Fruit fly (Drosophila melanogaster) whole organism, prepupa: ENCODE data around the gene mfrn.

Experiments used
- CG10669 ChIP-seq: fragments of 200-800 bp; sonication (Bioruptor generic); optimal IDR thresholded peaks from 3 replicates; lab custom pipeline; 2018; ENCODE audit warnings: missing biosample characterization, mild to moderate bottlenecking, missing genetic modification characterization, moderate library complexity
- CG16779 ChIP-seq: fragments of 200-800 bp; sonication (Bioruptor generic); optimal IDR thresholded peaks from 3 replicates; lab custom pipeline; 2017; ENCODE audit warnings: missing biosample characterization, mild to moderate bottlenecking, missing genetic modification characterization
- CG3032 ChIP-seq: fragments of 200-800 bp; optimal IDR thresholded peaks from 2 replicates; lab custom pipeline; 2019; ENCODE audit warnings: missing biosample characterization, mild to moderate bottlenecking, missing genetic modification characterization, moderate library complexity
- CG6854 ChIP-seq: fragments of 200-800 bp; sonication (Bioruptor generic); optimal IDR thresholded peaks from 2 replicates; lab custom pipeline; 2017; ENCODE audit warnings: missing biosample characterization, mild to moderate bottlenecking, missing genetic modification characterization
- CG9139 ChIP-seq: fragments of 200-800 bp; sonication (Bioruptor generic); optimal IDR thresholded peaks from 3 replicates; lab custom pipeline; 2017; ENCODE audit warnings: missing biosample characterization, mild to moderate bottlenecking, missing genetic modification characterization
- Eip78C ChIP-seq: fragments of 200-800 bp; sonication (Bioruptor generic); peaks from one replicate; lab custom pipeline; 2016; ENCODE audit warnings: missing biosample characterization, missing genetic modification characterization
- Hr39 ChIP-seq: fragments of 200-800 bp; sonication (Bioruptor generic); optimal IDR thresholded peaks from 2 replicates; lab custom pipeline; 2016; ENCODE audit warnings: missing biosample characterization, missing genetic modification characterization
- OdsH ChIP-seq: fragments of 200-800 bp; sonication (Bioruptor generic); optimal IDR thresholded peaks from 3 replicates; lab custom pipeline; 2016; ENCODE audit warnings: missing biosample characterization, missing genetic modification characterization
- Sox102F ChIP-seq: fragments of 200-800 bp; sonication (Bioruptor generic); optimal IDR thresholded peaks from 2 replicates; lab custom pipeline; 2016; ENCODE audit warnings: missing biosample characterization, mild to moderate bottlenecking, missing genetic modification characterization
- net ChIP-seq: fragments of 200-800 bp; sonication (Bioruptor generic); optimal IDR thresholded peaks from 3 replicates; lab custom pipeline; 2016; ENCODE audit warnings: missing biosample characterization, missing genetic modification characterization
- vri ChIP-seq: fragments of 200-800 bp; sonication (Bioruptor generic); optimal IDR thresholded peaks from 3 replicates; lab custom pipeline; 2016; ENCODE audit warnings: missing biosample characterization, mild to moderate bottlenecking, missing genetic modification characterization

DNA sequence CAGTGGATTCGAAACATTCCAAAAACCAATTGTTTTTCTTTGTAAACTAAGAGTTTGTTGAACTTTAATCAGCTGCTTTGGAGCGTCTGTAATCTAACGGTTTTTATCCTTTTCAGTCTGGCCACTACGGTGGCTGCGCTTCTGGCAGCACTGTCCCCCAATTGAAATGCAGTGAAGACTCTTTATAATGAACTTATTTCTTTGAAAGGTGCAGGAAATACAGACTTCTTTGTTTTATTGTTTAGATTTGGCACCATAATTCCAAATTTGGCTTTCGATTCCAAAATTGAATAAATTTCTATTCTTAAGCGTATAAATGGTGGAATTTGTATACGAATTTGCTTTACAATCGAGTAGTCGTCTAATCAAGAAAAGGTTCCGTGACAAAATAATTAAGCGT is 19.7 kb downstream of the mfrn start, which contains the start of gene nenya:
- TF ChIP-seq CG3032 (tag; lab: Kevin White, UChicago) (no peak), Hr39 (no peak), Eip78C (peak; percentile 43), CG16779 (tag; lab: Kevin White, UChicago) (no peak), CG6854 (no peak), Sox102F (GFP tag; lab: Kevin White, UChicago) (no peak), OdsH (GFP tag; lab: Kevin White, UChicago) (no peak), CG10669 (GFP tag; lab: Kevin White, UChicago) (no peak), vri (GFP tag; lab: Kevin White, UChicago) (no peak), net (GFP tag; lab: Kevin White, UChicago) (no peak), CG9139 (no peak)
